Worm (Caenorhabditis elegans) whole organism, young adult: ENCODE results near the gene erfa-3.

Source experiments
- F52B5.7 ChIP-seq: sonication (generic microtip); optimal IDR thresholded peaks from 2 replicates; lab custom pipeline; 2016; ENCODE audit warnings: mild to moderate bottlenecking, missing genetic modification characterization, missing compliant biosample characterization
- F57C9.4 ChIP-seq: sonication (generic microtip); optimal IDR thresholded peaks from 2 replicates; lab custom pipeline; 2017; ENCODE audit warnings: mild to moderate bottlenecking, missing genetic modification characterization, missing compliant biosample characterization
- K12H6.12 ChIP-seq: fragments of 200-800 bp; sonication (Bioruptor generic); optimal IDR thresholded peaks from 2 replicates; lab custom pipeline; 2018; ENCODE audit warnings: mild to moderate bottlenecking, missing genetic modification characterization, missing compliant biosample characterization
- Y53F4B.3 ChIP-seq: fragments of 200-800 bp; sonication (Bioruptor generic); IDR thresholded peaks from 2 replicates; pipeline ENCODE4 v1.3.6; 2022; ENCODE audit warnings: missing genetic modification reagents, missing genetic modification characterization, missing compliant biosample characterization
- Y56A3A.18 ChIP-seq: fragments of 200-800 bp; sonication (Bioruptor generic); IDR thresholded peaks from 2 replicates; pipeline ENCODE4 v1.3.6; 2022; ENCODE audit warnings: missing genetic modification reagents, missing genetic modification characterization, missing compliant biosample characterization
- akir-1 ChIP-seq: fragments of 200-800 bp; sonication (Bioruptor generic); optimal IDR thresholded peaks from 2 replicates; lab custom pipeline; 2018; ENCODE audit warnings: mild to moderate bottlenecking, missing genetic modification characterization, moderate library complexity, missing compliant biosample characterization
- bed-1 ChIP-seq: fragments of 200-800 bp; sonication (Bioruptor generic); IDR thresholded peaks from 2 replicates; pipeline ENCODE4 v1.3.6; 2022; ENCODE audit warnings: missing genetic modification reagents, missing genetic modification characterization, missing compliant biosample characterization
- ceh-27 ChIP-seq: fragments of 200-800 bp; sonication (Bioruptor generic); optimal IDR thresholded peaks from 2 replicates; lab custom pipeline; 2018; ENCODE audit warnings: mild to moderate bottlenecking, missing genetic modification characterization, moderate library complexity, missing compliant biosample characterization
- die-1 ChIP-seq: sonication (generic microtip); optimal IDR thresholded peaks from 2 replicates; lab custom pipeline; 2016; ENCODE audit warnings: missing genotype, mild to moderate bottlenecking, missing genetic modification characterization, missing compliant biosample characterization
- let-526 ChIP-seq: fragments of 200-800 bp; sonication (Bioruptor generic); IDR thresholded peaks from 2 replicates; pipeline ENCODE4 v1.3.6; 2022; ENCODE audit warnings: missing genetic modification reagents, missing genetic modification characterization, missing compliant biosample characterization
- let-607 ChIP-seq, 2 experiments: fragments of 200-800 bp in 1 of 2; sonication (Bioruptor generic) in 1 of 2; sonication (generic microtip) in 1 of 2; optimal IDR thresholded peaks; 2 replicates each; lab custom pipeline; 2016 to 2018; ENCODE audit warnings: mild to moderate bottlenecking in 2 of 2, missing compliant biosample characterization in 2 of 2, missing genetic modification characterization in 2 of 2, moderate library complexity in 2 of 2, missing genotype in 1 of 2
- lin-26 ChIP-seq: fragments of 200-800 bp; sonication (Bioruptor generic); IDR thresholded peaks from 2 replicates; pipeline ENCODE4 v1.3.6; 2022; ENCODE audit warnings: missing genetic modification reagents, missing genetic modification characterization, missing compliant biosample characterization
- lir-1 ChIP-seq: fragments of 200-800 bp; sonication (Bioruptor generic); conservative IDR thresholded peaks from 2 replicates; pipeline ENCODE4 v1.3.6; 2022; ENCODE audit warnings: missing genetic modification reagents, missing genetic modification characterization, missing compliant biosample characterization
- madf-10 ChIP-seq: sonication (generic microtip); optimal IDR thresholded peaks from 2 replicates; lab custom pipeline; 2016; ENCODE audit warnings: mild to moderate bottlenecking, missing genetic modification characterization, missing compliant biosample characterization
- madf-3 ChIP-seq: fragments of 200-800 bp; sonication (Bioruptor generic); IDR thresholded peaks from 2 replicates; pipeline ENCODE4 v1.3.6; 2022; ENCODE audit warnings: missing genetic modification reagents, missing genetic modification characterization, missing compliant biosample characterization

Gene erfa-3

DNA sequence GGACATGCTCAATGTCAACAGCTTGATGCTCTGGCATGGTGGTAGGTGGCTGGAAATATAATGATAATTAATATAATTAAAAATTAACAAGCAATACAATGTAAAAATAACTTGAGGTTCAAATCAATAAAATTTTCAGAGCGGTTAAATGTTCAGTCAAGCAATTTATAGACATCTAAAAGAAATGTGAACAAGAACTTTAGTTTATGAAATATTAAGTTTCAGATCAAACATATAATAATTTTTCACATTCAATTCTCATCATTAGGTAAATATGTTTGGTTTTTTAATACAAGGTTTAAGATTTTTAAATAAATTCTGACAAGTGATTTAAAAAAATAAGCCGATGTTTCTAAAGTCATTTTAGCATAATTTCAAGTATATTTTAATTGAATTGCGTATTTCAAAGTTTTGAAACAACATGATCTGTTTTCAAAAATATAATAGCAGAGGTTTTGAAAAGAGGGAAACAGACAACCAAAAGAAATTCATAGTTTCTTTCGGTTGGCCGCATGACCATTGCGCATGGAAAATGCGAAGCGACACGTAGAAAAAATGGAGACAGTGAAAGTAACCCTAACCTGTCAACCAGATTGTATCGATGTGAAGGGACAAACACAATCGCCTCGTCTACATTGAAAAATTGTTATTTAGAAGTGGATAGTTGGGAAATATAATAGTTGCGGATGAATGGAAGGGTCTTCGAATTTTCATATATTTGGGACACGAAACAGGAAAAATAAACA lies 52.5 kb downstream of the erfa-3 start, which contains the start of gene T04C12.11:
Gene T04C12.11, minus strand, starts transcription at position 51 of the 746 bp plus-strand sequence.
- no peak for TF ChIP-seq madf-3 (GFP tag; lab: Robert Waterston, UW)
- no peak for TF ChIP-seq F52B5.7
- no peak for TF ChIP-seq madf-10
- no peak for TF ChIP-seq F57C9.4
- TF ChIP-seq lir-1 (GFP tag; lab: Robert Waterston, UW) = no peak
- no peak for TF ChIP-seq let-607 (tag; optimal IDR thresholded peaks at IDR 0.05; lab: Kevin White, UChicago)
- no peak for TF ChIP-seq akir-1 (GFP tag; lab: Kevin White, UChicago)
- no peak for TF ChIP-seq K12H6.12
- no peak for TF ChIP-seq die-1 (tag; lab: Kevin White, UChicago)
- TF ChIP-seq bed-1 = no peak
- no peak for TF ChIP-seq let-526
- TF ChIP-seq Y53F4B.3 (GFP tag; lab: Robert Waterston, UW) = no peak
- TF ChIP-seq Y56A3A.18 (GFP tag; lab: Robert Waterston, UW) = no peak
- no peak for TF ChIP-seq ceh-27 (GFP tag; lab: Kevin White, UChicago)
- no peak for TF ChIP-seq lin-26 (GFP tag; lab: Robert Waterston, UW)
